Worm (Caenorhabditis elegans) whole organism, L3 larva: ENCODE results near the gene bas-1.

ENCODE experiments used
- R02D3.7 ChIP-seq: fragments of 150-350 bp; optimal IDR thresholded peaks from 2 replicates; lab custom pipeline; 2014; ENCODE audit warnings: missing biosample characterization, missing genetic modification characterization
- aly-2 ChIP-seq: fragments of 150-350 bp; optimal IDR thresholded peaks from 2 replicates; lab custom pipeline; 2014; ENCODE audit warnings: missing biosample characterization, missing genetic modification characterization
- ceh-28 ChIP-seq: fragments of 150-350 bp; optimal IDR thresholded peaks from 2 replicates; lab custom pipeline; 2014; ENCODE audit warnings: missing biosample characterization, missing genetic modification reagents, missing genetic modification characterization
- daf-12 ChIP-seq: fragments of 150-350 bp; optimal IDR thresholded peaks from 2 replicates; lab custom pipeline; 2014; ENCODE audit warnings: missing biosample characterization, missing genetic modification reagents, missing genetic modification characterization
- egl-27 ChIP-seq: sonication (generic microtip); optimal IDR thresholded peaks from 4 replicates; lab custom pipeline; 2017; ENCODE audit warnings: missing biosample characterization, missing genetic modification reagents, missing genetic modification characterization
- elt-1 ChIP-seq: fragments of 150-350 bp; optimal IDR thresholded peaks from 2 replicates; lab custom pipeline; 2014; ENCODE audit warnings: missing biosample characterization, missing genetic modification characterization
- elt-2 ChIP-seq: sonication (generic microtip); optimal IDR thresholded peaks from 2 replicates; lab custom pipeline; 2016; ENCODE audit warnings: missing genetic modification reagents, mild to moderate bottlenecking, missing genetic modification characterization, missing compliant biosample characterization
- eor-1 ChIP-seq, 2 experiments: fragments of 150-350 bp; optimal IDR thresholded peaks; 2 replicates each; lab custom pipeline; 2014 to 2018; ENCODE audit warnings: missing biosample characterization in 2 of 2, missing genetic modification characterization in 2 of 2
- fkh-10 ChIP-seq: sonication (generic microtip); optimal IDR thresholded peaks from 2 replicates; lab custom pipeline; 2017; ENCODE audit warnings: missing biosample characterization, missing genetic modification reagents, missing genetic modification characterization
- fkh-2 ChIP-seq: fragments of 150-350 bp; optimal IDR thresholded peaks from 2 replicates; lab custom pipeline; 2014; ENCODE audit warnings: missing biosample characterization, missing genetic modification reagents, missing genetic modification characterization
- hmg-11 ChIP-seq: sonication (generic microtip); optimal IDR thresholded peaks from 2 replicates; lab custom pipeline; 2016; ENCODE audit warnings: missing genetic modification characterization, missing compliant biosample characterization
- jun-1 ChIP-seq: fragments of 150-350 bp; optimal IDR thresholded peaks from 2 replicates; lab custom pipeline; 2014; ENCODE audit warnings: missing biosample characterization, missing genetic modification reagents, missing genetic modification characterization
- lin-15B ChIP-seq: fragments of 150-350 bp; optimal IDR thresholded peaks from 2 replicates; lab custom pipeline; 2014; ENCODE audit warnings: missing biosample characterization, missing genetic modification characterization
- lin-39 ChIP-seq: fragments of 150-350 bp; optimal IDR thresholded peaks from 2 replicates; lab custom pipeline; 2018; ENCODE audit warnings: missing biosample characterization, missing genetic modification reagents, missing genetic modification characterization
- mdl-1 ChIP-seq: fragments of 150-350 bp; optimal IDR thresholded peaks from 2 replicates; lab custom pipeline; 2014; ENCODE audit warnings: missing biosample characterization, missing genetic modification characterization
- mml-1 ChIP-seq: fragments of 150-350 bp; sonication (generic microtip); optimal IDR thresholded peaks from 3 replicates; lab custom pipeline; 2014; ENCODE audit warnings: missing biosample characterization, missing genetic modification characterization
- nfya-1 ChIP-seq: sonication (generic microtip); optimal IDR thresholded peaks from 2 replicates; lab custom pipeline; 2017; ENCODE audit warnings: missing genetic modification characterization, mild to moderate bottlenecking, missing compliant biosample characterization, antibody characterized with exemption, moderate library complexity; ENCODE audit not compliant: insufficient read depth
- nhr-12 ChIP-seq: fragments of 150-350 bp; optimal IDR thresholded peaks from 2 replicates; lab custom pipeline; 2014; ENCODE audit warnings: missing biosample characterization, missing genetic modification characterization
- nhr-23 ChIP-seq: fragments of 150-350 bp; optimal IDR thresholded peaks from 2 replicates; lab custom pipeline; 2014; ENCODE audit warnings: missing biosample characterization, missing genetic modification reagents, missing genetic modification characterization
- nhr-237 ChIP-seq: fragments of 150-350 bp; optimal IDR thresholded peaks from 2 replicates; lab custom pipeline; 2014; ENCODE audit warnings: missing biosample characterization, missing genetic modification characterization
- nhr-43 ChIP-seq: sonication (generic microtip); optimal IDR thresholded peaks from 2 replicates; lab custom pipeline; 2016; ENCODE audit warnings: mild to moderate bottlenecking, missing genetic modification characterization, missing compliant biosample characterization; ENCODE audit not compliant: poor library complexity, severe bottlenecking
- nhr-76 ChIP-seq: fragments of 150-350 bp; sonication (generic microtip); optimal IDR thresholded peaks from 5 replicates; lab custom pipeline; 2014; ENCODE audit warnings: missing biosample characterization, missing genetic modification characterization
- pha-4 ChIP-seq: fragments of 150-350 bp; optimal IDR thresholded peaks from 2 replicates; lab custom pipeline; 2014; ENCODE audit warnings: missing biosample characterization, missing genetic modification reagents, missing genetic modification characterization
- pqm-1 ChIP-seq: fragments of 150-350 bp; optimal IDR thresholded peaks from 2 replicates; lab custom pipeline; 2017; ENCODE audit warnings: missing biosample characterization, missing genetic modification characterization, inconsistent platforms
- sea-2 ChIP-seq: fragments of 150-350 bp; sonication (generic microtip); optimal IDR thresholded peaks from 4 replicates; lab custom pipeline; 2014; ENCODE audit warnings: missing biosample characterization, missing genetic modification reagents, missing genetic modification characterization
- snpc-4 ChIP-seq: fragments of 150-350 bp; optimal IDR thresholded peaks from 2 replicates; lab custom pipeline; 2014; ENCODE audit warnings: missing biosample characterization, missing genetic modification characterization
- tbx-2 ChIP-seq: sonication (generic microtip); optimal IDR thresholded peaks from 2 replicates; lab custom pipeline; 2016; ENCODE audit warnings: mild to moderate bottlenecking, missing genetic modification characterization, missing compliant biosample characterization
- unc-39 ChIP-seq: sonication (generic microtip); optimal IDR thresholded peaks from 4 replicates; lab custom pipeline; 2017; ENCODE audit warnings: missing biosample characterization, missing genetic modification characterization
- zag-1 ChIP-seq: fragments of 150-350 bp; optimal IDR thresholded peaks from 2 replicates; lab custom pipeline; 2014; ENCODE audit warnings: missing biosample characterization, missing genetic modification characterization
- ztf-11 ChIP-seq: fragments of 150-350 bp; optimal IDR thresholded peaks from 2 replicates; lab custom pipeline; 2014; ENCODE audit warnings: missing biosample characterization, missing genetic modification characterization
- ztf-4 ChIP-seq: fragments of 150-350 bp; optimal IDR thresholded peaks from 2 replicates; lab custom pipeline; 2014; ENCODE audit warnings: missing biosample characterization, missing genetic modification characterization

The bas-1 gene

ce11 chrIII:5622232-5623009, 10.3 kb downstream of the bas-1 start:
- no peak for TF ChIP-seq mdl-1 (tag; lab: Kevin White, UChicago)
- no peak for TF ChIP-seq fkh-2 (tag; lab: Kevin White, UChicago)
- no peak for TF ChIP-seq unc-39 (tag; lab: Kevin White, UChicago)
- TF ChIP-seq pha-4 (tag; lab: Kevin White, UChicago), result peak; percentile 53
- TF ChIP-seq ceh-28 (tag; lab: Kevin White, UChicago), result no peak
- TF ChIP-seq sea-2, result no peak

DNA sequence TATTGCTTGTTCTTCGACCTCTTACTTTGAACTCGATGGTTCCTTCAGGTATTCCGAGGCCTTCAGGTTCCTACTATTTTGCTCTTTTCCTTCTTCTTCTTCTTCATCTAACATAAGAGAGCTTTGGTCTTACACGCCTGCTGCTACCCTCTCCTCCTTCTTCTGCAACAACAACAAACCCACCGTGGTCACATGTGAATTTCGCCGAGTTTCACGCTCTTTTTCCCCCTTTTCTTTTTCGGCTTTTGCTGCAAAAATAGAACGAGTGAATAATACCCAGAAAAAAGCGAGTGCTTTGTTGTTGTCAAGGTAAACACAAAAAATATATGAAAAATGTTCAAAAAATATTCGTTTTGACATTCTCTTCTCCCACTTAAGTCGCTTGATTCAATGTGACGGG, 11.3 kb downstream of the bas-1 start:
- TF ChIP-seq nfya-1 (tag; lab: Kevin White, UChicago) (peak; percentile 21), nhr-237 (tag; lab: Kevin White, UChicago) (no peak), fkh-10 (peak; percentile 26)

DNA sequence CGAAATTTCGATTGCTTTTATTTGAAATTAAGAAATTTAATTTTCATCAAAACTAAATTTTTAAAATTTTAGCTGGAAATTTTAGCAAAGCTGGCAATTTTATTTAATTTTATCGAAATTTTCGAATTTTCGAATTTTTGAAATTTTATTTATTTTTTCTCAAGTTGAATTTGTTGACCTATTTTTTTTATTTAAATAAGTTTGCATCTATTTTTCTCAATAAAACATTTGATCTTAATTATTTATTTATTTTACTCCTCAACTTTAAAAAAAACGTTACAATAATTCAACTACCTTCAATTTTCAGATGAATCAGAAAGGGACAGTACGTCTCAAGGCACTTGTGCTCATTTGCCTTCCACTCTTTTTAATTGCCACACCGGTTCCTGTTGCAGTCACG, 12.8 kb downstream of the bas-1 start, which contains the start of gene daf-4:
Gene daf-4, plus strand, starts transcription at position 301 of the 400 bp plus-strand sequence.
- TF ChIP-seq aly-2 (tag; lab: Kevin White, UChicago), result no peak
- no peak for TF ChIP-seq egl-27 (tag; lab: Kevin White, UChicago)
- no peak for TF ChIP-seq R02D3.7 (tag; lab: Kevin White, UChicago)
- TF ChIP-seq tbx-2 (tag; lab: Kevin White, UChicago), result no peak
- no peak for TF ChIP-seq snpc-4 (tag; lab: Kevin White, UChicago)
- TF ChIP-seq nhr-237 (tag; lab: Kevin White, UChicago), result no peak
- no peak for TF ChIP-seq nhr-12 (tag; lab: Kevin White, UChicago)
- TF ChIP-seq ztf-4, result no peak
- TF ChIP-seq eor-1 (tag; optimal IDR thresholded peaks at IDR 0.05; lab: Kevin White, UChicago), result no peak
- no peak for TF ChIP-seq elt-2
- TF ChIP-seq sea-2, result no peak
- TF ChIP-seq fkh-10, result no peak
- TF ChIP-seq mdl-1 (tag; lab: Kevin White, UChicago), result no peak

DNA sequence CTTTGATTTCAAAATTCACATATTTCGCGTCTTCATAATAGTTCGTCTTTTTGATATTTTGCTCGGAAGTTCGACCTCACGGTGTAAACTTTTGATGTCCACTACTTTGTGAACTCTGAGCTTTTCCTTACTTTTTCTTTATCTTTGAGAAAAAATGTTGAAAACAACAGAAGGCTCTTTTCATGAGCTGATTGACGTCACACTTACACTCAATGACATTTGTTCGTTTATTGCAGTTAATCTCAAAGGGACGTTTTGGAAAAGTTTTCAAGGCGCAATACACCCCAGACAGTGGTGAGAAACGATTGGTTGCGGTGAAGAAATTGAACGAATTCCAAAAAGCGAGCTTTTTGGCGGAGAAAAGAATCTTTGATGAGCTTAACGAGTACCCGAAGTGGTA, 17.2 kb downstream of the bas-1 start:
- no peak for TF ChIP-seq fkh-2 (tag; lab: Kevin White, UChicago)
- TF ChIP-seq mml-1 (tag; lab: Kevin White, UChicago), result no peak
- TF ChIP-seq snpc-4 (tag; lab: Kevin White, UChicago), result no peak
- no peak for TF ChIP-seq pha-4 (tag; lab: Kevin White, UChicago)
- TF ChIP-seq pqm-1, result no peak
- no peak for TF ChIP-seq lin-15B (tag; lab: Kevin White, UChicago)
- no peak for TF ChIP-seq nhr-76 (tag; lab: Kevin White, UChicago)
- no peak for TF ChIP-seq tbx-2 (tag; lab: Kevin White, UChicago)
- TF ChIP-seq nfya-1 (tag; lab: Kevin White, UChicago), result no peak
- no peak for TF ChIP-seq nhr-23
- no peak for TF ChIP-seq jun-1
- TF ChIP-seq ztf-11, result no peak
- TF ChIP-seq zag-1, result no peak
- TF ChIP-seq hmg-11 (tag; lab: Kevin White, UChicago), result no peak
- no peak for TF ChIP-seq nhr-43 (tag; lab: Kevin White, UChicago)

- no peak for TF ChIP-seq elt-1 (tag; lab: Kevin White, UChicago)
- peak; percentile 23 for TF ChIP-seq lin-39 (tag; lab: Kevin White, UChicago)
- TF ChIP-seq nhr-12 (tag; lab: Kevin White, UChicago), result no peak
- TF ChIP-seq, all 47 proteins: peak for 1
Measured at ce11 chrIII:5630350-5630749, 18.3 kb downstream of the bas-1 start.

ce11 chrIII:5632426-5632976, 20.4 kb downstream of the bas-1 start:
- TF ChIP-seq fkh-10, result peak; percentile 54
- no peak for TF ChIP-seq daf-12 (tag; lab: Kevin White, UChicago)
- TF ChIP-seq lin-39 (tag; lab: Kevin White, UChicago), result peak; percentile 41
- TF ChIP-seq snpc-4 (tag; lab: Kevin White, UChicago), result peak; percentile 94
- peak; percentile 35 for TF ChIP-seq nfya-1 (tag; lab: Kevin White, UChicago)
- TF ChIP-seq, all 47 proteins: peak for 4
